Fruit fly (Drosophila melanogaster) Kc167 (cell line): Measurements from ENCODE around the gene Dhdds.

Source experiments
- Myc ChIP-seq: fragments of >200 bp; optimal IDR thresholded peaks from 2 replicates; lab custom pipeline; 2017; ENCODE audit warnings: missing external identifiers
- Sin3A ChIP-seq: fragments of >200 bp; optimal IDR thresholded peaks from 2 replicates; lab custom pipeline; 2018; ENCODE audit warnings: missing external identifiers
- h ChIP-seq: fragments of >200 bp; optimal IDR thresholded peaks from 3 replicates; lab custom pipeline; 2018; ENCODE audit warnings: missing external identifiers
- insv ChIP-seq: fragments of >200 bp; optimal IDR thresholded peaks from 3 replicates; lab custom pipeline; 2018; ENCODE audit warnings: missing external identifiers
- psq ChIP-seq: fragments of >200 bp; optimal IDR thresholded peaks from 2 replicates; lab custom pipeline; 2017; ENCODE audit warnings: missing external identifiers
- ttk ChIP-seq: sonication (Bioruptor generic); optimal IDR thresholded peaks from 2 replicates; lab custom pipeline; 2017; ENCODE audit warnings: missing external identifiers

Dhdds gene

dm6 chrX:7968215-7968799, 35.2 kb upstream of the Dhdds start, which contains the start of gene sws:
sws (minus strand) TSS chrX:7968236.
- no peak for TF ChIP-seq insv (lab: Kevin White, UChicago)

dm6 chrX:7967848-7968143, 34.6 kb upstream of the Dhdds start:
- TF ChIP-seq psq, result no peak
- TF ChIP-seq insv (lab: Kevin White, UChicago), result no peak
- no peak for TF ChIP-seq ttk
- no peak for TF ChIP-seq Myc (lab: Kevin White, UChicago)
- TF ChIP-seq Sin3A, result no peak
- no peak for TF ChIP-seq h

- no peak for TF ChIP-seq ttk
- no peak for TF ChIP-seq h
- no peak for TF ChIP-seq insv (lab: Kevin White, UChicago)
- TF ChIP-seq Myc (lab: Kevin White, UChicago), result no peak
- TF ChIP-seq psq, result no peak
- no peak for TF ChIP-seq Sin3A
Measured at dm6 chrX:7967052-7967847, 34.1 kb upstream of the Dhdds start.

- TF ChIP-seq h (no peak), insv (lab: Kevin White, UChicago) (no peak), ttk (no peak), Myc (lab: Kevin White, UChicago) (no peak), Sin3A (no peak), psq (no peak)
Measured at dm6 chrX:7965761-7966555, 32.8 kb upstream of the Dhdds start.

dm6 chrX:7963724-7964123, 30.6 kb upstream of the Dhdds start, which contains the start of gene sn:
sn (plus strand) TSS chrX:7964024.
- TF ChIP-seq h (no peak), psq (no peak)

- no peak for TF ChIP-seq insv (lab: Kevin White, UChicago)
- TF ChIP-seq h, result no peak
- TF ChIP-seq Sin3A, result no peak
- no peak for TF ChIP-seq ttk
- TF ChIP-seq psq, result no peak
- TF ChIP-seq Myc (lab: Kevin White, UChicago), result no peak
Measured at dm6 chrX:7960988-7961387, 27.8 kb upstream of the Dhdds start.

dm6 chrX:7959512-7959911, 26.4 kb upstream of the Dhdds start:
- TF ChIP-seq Myc (lab: Kevin White, UChicago), result no peak
- no peak for TF ChIP-seq ttk
- no peak for TF ChIP-seq psq
- TF ChIP-seq h, result no peak
- no peak for TF ChIP-seq Sin3A
- no peak for TF ChIP-seq insv (lab: Kevin White, UChicago)

- no peak for TF ChIP-seq ttk
- no peak for TF ChIP-seq insv (lab: Kevin White, UChicago)
- no peak for TF ChIP-seq h
- TF ChIP-seq Sin3A, result no peak
- no peak for TF ChIP-seq psq
- TF ChIP-seq Myc (lab: Kevin White, UChicago), result no peak
Measured at dm6 chrX:7959025-7959424, 25.9 kb upstream of the Dhdds start.

- TF ChIP-seq Sin3A (no peak), insv (lab: Kevin White, UChicago) (no peak), ttk (no peak), Myc (lab: Kevin White, UChicago) (no peak), psq (no peak), h (no peak)
Measured at dm6 chrX:7955890-7956289, 22.7 kb upstream of the Dhdds start, which contains the start of the genes CG15332 and CG15330. CG15332 (minus strand) TSS chrX:7955990. CG15330 (plus strand) TSS chrX:7956064.

- TF ChIP-seq insv (lab: Kevin White, UChicago) (no peak), psq (no peak), Sin3A (no peak), ttk (no peak), h (no peak), Myc (lab: Kevin White, UChicago) (no peak)
Measured at dm6 chrX:7946858-7947313, 13.7 kb upstream of the Dhdds start, which contains the start of gene orion. orion (minus strand) TSS chrX:7946908.

- TF ChIP-seq insv (lab: Kevin White, UChicago) (no peak), Sin3A (no peak), Myc (lab: Kevin White, UChicago) (no peak), psq (no peak), h (no peak), ttk (no peak)
Measured at dm6 chrX:7944772-7945722, 11.9 kb upstream of the Dhdds start.

dm6 chrX:7944151-7944713, 11.1 kb upstream of the Dhdds start:
- TF ChIP-seq h (no peak), insv (lab: Kevin White, UChicago) (no peak), psq (no peak)
